Fruit fly (Drosophila melanogaster): Measurements from ENCODE around the gene CG31205.

dm6 chr3R:20745238-20745637 lies 13.8 kb downstream of the CG31205 start, which contains the start of gene CG31200:
- TF ChIP-seq CTCF (optimal IDR thresholded peaks at IDR 0.05) (no peak), CG8478 (optimal IDR thresholded peaks at IDR 0.05) (no peak)

Measured in S2 (cell line).